Worm (Caenorhabditis elegans) whole organism, young adult: Measurements from ENCODE around the gene ptrn-1.

ENCODE experiments used
- B0336.3 ChIP-seq: fragments of 200-800 bp; sonication (Bioruptor generic); IDR thresholded peaks from 2 replicates; pipeline ENCODE4 v1.3.6; 2022; ENCODE audit warnings: missing genetic modification characterization, missing compliant biosample characterization
- F52B5.7 ChIP-seq: sonication (generic microtip); optimal IDR thresholded peaks from 2 replicates; lab custom pipeline; 2016; ENCODE audit warnings: mild to moderate bottlenecking, missing genetic modification characterization, missing compliant biosample characterization
- pbrm-1 ChIP-seq: fragments of 200-800 bp; sonication (Bioruptor generic); IDR thresholded peaks from 2 replicates; pipeline ENCODE4 v1.3.6; 2022; ENCODE audit warnings: missing genetic modification reagents, missing genetic modification characterization, missing compliant biosample characterization

DNA sequence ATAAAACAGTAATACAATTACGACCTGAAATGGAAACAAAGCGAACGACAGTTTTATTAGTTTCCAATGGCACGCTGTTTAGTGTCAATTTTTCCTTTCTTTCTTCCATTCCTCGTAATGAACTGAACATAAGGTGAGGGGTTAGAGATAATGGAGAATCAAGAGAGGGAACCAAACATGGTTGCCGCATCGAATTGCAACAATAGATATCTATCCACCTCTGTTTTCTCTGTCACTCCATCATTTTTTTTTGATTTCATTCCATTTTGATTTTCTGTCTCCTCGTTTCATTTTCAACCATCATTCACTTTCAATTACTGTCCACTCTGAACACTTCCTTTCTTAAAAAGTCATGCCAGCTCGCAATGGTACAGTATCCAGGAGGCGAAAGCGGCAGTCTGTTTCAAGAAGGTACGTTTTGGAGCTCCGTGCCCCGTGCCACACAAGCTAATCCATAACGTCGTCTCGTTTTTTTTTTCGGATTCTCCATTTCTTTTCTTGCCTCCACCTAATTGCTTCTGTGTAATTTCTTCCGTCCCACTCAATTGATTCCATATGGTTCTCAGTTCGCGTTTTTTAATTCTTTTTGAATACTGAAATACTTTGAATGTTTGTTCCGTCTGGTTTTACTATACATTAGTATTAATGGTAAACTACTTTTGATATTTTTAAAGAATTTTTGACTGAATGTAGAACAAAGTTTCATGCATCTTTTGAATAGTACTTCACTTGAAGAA is 34.7 kb downstream of the ptrn-1 start:
- TF ChIP-seq F52B5.7 (tag; lab: Kevin White, UChicago) (no peak), pbrm-1 (GFP tag; lab: Robert Waterston, UW) (no peak), B0336.3 (no peak)
